Worm (Caenorhabditis elegans): Measurements from ENCODE around the gene F53G2.2.

The F53G2.2 gene

ce11 chrII:2518487-2518886, 36.8 kb downstream of the F53G2.2 start:
- TF ChIP-seq T26A5.8 (tag; optimal IDR thresholded peaks at IDR 0.05) (no peak), zfh-2 (GFP tag; conservative IDR thresholded peaks at IDR 0.05) (peak; percentile 69), lin-26 (GFP tag; IDR thresholded peaks at IDR 0.05) (no peak)

- TF ChIP-seq dox-1 (GFP tag; IDR thresholded peaks at IDR 0.05) = no peak
- TF ChIP-seq lin-54 (GFP tag; optimal IDR thresholded peaks at IDR 0.05) = no peak
- no peak for TF ChIP-seq athp-1 (tag; optimal IDR thresholded peaks at IDR 0.05)
Observed at ce11 chrII:2521960-2522359, 40.2 kb downstream of the F53G2.2 start, which contains the start of gene bath-13. Gene bath-13 (minus strand): TSS chrII:2522060.

ce11 chrII:2525652-2526051, 43.9 kb downstream of the F53G2.2 start:
- TF ChIP-seq nhr-179 (tag; optimal IDR thresholded peaks at IDR 0.05) = no peak
- TF ChIP-seq ama-1 (optimal IDR thresholded peaks at IDR 0.05) = no peak
- TF ChIP-seq ama-1 (GFP tag; optimal IDR thresholded peaks at IDR 0.05) = no peak
- TF ChIP-seq egl-18 (GFP tag; IDR thresholded peaks at IDR 0.05) = no peak
- no peak for TF ChIP-seq snpc-4 (GFP tag; optimal IDR thresholded peaks at IDR 0.05)
- TF ChIP-seq snpc-4 (tag; optimal IDR thresholded peaks at IDR 0.05) = no peak
- TF ChIP-seq pha-4 (tag; optimal IDR thresholded peaks at IDR 0.05) = no peak
- no peak for TF ChIP-seq bed-1 (GFP tag; IDR thresholded peaks at IDR 0.05)
- no peak for TF ChIP-seq atf-7 (tag; optimal IDR thresholded peaks at IDR 0.05)
- TF ChIP-seq pbrm-1 (GFP tag; IDR thresholded peaks at IDR 0.05) = no peak
- no peak for TF ChIP-seq snpc-1.1 (tag; optimal IDR thresholded peaks at IDR 0.05; ENCODE audit: insufficient read depth)

- TF ChIP-seq snpc-3.4 (tag; optimal IDR thresholded peaks at IDR 0.05) = no peak
- no peak for TF ChIP-seq tbp1 (GFP tag; optimal IDR thresholded peaks at IDR 0.05)
- TF ChIP-seq zfh-2 (GFP tag; conservative IDR thresholded peaks at IDR 0.05) = no peak
- TF ChIP-seq dpff-1 (tag; optimal IDR thresholded peaks at IDR 0.05) = no peak
- TF ChIP-seq repo-1 (tag; optimal IDR thresholded peaks at IDR 0.05) = no peak
- no peak for TF ChIP-seq aptf-2 (GFP tag; conservative IDR thresholded peaks at IDR 0.05)
- no peak for TF ChIP-seq nhr-27 (tag; optimal IDR thresholded peaks at IDR 0.05)
- no peak for TF ChIP-seq lin-40 (tag; optimal IDR thresholded peaks at IDR 0.05)
Observed at ce11 chrII:2526887-2527286, 45.2 kb downstream of the F53G2.2 start.

- TF ChIP-seq K12H6.12 (tag; optimal IDR thresholded peaks at IDR 0.05) (no peak), ekl-4 (GFP tag; IDR thresholded peaks at IDR 0.05) (no peak), nhr-90 (tag; optimal IDR thresholded peaks at IDR 0.05) (no peak), attf-5 (GFP tag; optimal IDR thresholded peaks at IDR 0.05) (no peak), tbx-9 (tag; optimal IDR thresholded peaks at IDR 0.05; ENCODE audit: borderline replicate concordance) (no peak), attf-6 (GFP tag; IDR thresholded peaks at IDR 0.05) (no peak), B0035.1 (tag; optimal IDR thresholded peaks at IDR 0.05) (no peak), rec-8 (tag; optimal IDR thresholded peaks at IDR 0.05) (no peak), ztf-28 (GFP tag; IDR thresholded peaks at IDR 0.05) (no peak), hmg-1.2 (GFP tag; IDR thresholded peaks at IDR 0.05) (no peak), F57C9.4 (tag; optimal IDR thresholded peaks at IDR 0.05) (no peak), ztf-25 (GFP tag; IDR thresholded peaks at IDR 0.05) (no peak), sptf-2 (GFP tag; optimal IDR thresholded peaks at IDR 0.05) (no peak), F22D6.2 (tag; optimal IDR thresholded peaks at IDR 0.05) (no peak), B0019.2 (GFP tag; conservative IDR thresholded peaks at IDR 0.05) (no peak), fkh-3 (tag; optimal IDR thresholded peaks at IDR 0.05) (no peak), lin-35 (GFP tag; optimal IDR thresholded peaks at IDR 0.05) (no peak)
Observed at ce11 chrII:2530496-2530895, 48.8 kb downstream of the F53G2.2 start, which contains the start of gene K02F6.6. Gene K02F6.6 (plus strand): TSS chrII:2530796.
